Worm (Caenorhabditis elegans): ENCODE results near the gene C09E10.3.

C09E10.3 gene

ce11 chrX:949466-949865, 41.7 kb downstream of the C09E10.3 start (continued):
- TF ChIP-seq chd-7 (tag; optimal IDR thresholded peaks at IDR 0.05), result peak; percentile 59
- peak; percentile 17 for TF ChIP-seq efl-1 (GFP tag; optimal IDR thresholded peaks at IDR 0.05)
- TF ChIP-seq lin-40 (tag; optimal IDR thresholded peaks at IDR 0.05), result peak; percentile 90
- peak; percentile 63 for TF ChIP-seq B0035.1 (tag; optimal IDR thresholded peaks at IDR 0.05)
- TF ChIP-seq nhr-179 (tag; optimal IDR thresholded peaks at IDR 0.05), result no peak
- no peak for TF ChIP-seq aptf-3 (GFP tag; IDR thresholded peaks at IDR 0.05)
- no peak for TF ChIP-seq lag-1 (GFP tag; IDR thresholded peaks at IDR 0.05)
- TF ChIP-seq T07F8.4 (tag; optimal IDR thresholded peaks at IDR 0.05), result no peak
- no peak for TF ChIP-seq ceh-58 (GFP tag; IDR thresholded peaks at IDR 0.05)
- no peak for TF ChIP-seq lir-1 (GFP tag; conservative IDR thresholded peaks at IDR 0.05)
- TF ChIP-seq sdz-38 (tag; optimal IDR thresholded peaks at IDR 0.05), result no peak
- TF ChIP-seq bed-2 (GFP tag; IDR thresholded peaks at IDR 0.05), result 0 out of 2 replicates have a peak, but pooled peaks have one; percentile 42
- TF ChIP-seq snpc-3.4 (tag; optimal IDR thresholded peaks at IDR 0.05), result no peak
- peak; percentile 80 for TF ChIP-seq nfyb-1 (GFP tag; IDR thresholded peaks at IDR 0.05)
- TF ChIP-seq tlf-1 (GFP tag; optimal IDR thresholded peaks at IDR 0.05), result no peak
- TF ChIP-seq cebp-1 (GFP tag; IDR thresholded peaks at IDR 0.05), result 0 out of 2 replicates have a peak, but pooled peaks have one; percentile 21
- peak; percentile 84 for TF ChIP-seq cebp-1 (tag; optimal IDR thresholded peaks at IDR 0.05)
- peak; percentile 32 for TF ChIP-seq tbp1 (GFP tag; optimal IDR thresholded peaks at IDR 0.05)
- TF ChIP-seq zim-3 (tag; optimal IDR thresholded peaks at IDR 0.05), result no peak
- no peak for TF ChIP-seq unc-62 (GFP tag; optimal IDR thresholded peaks at IDR 0.05)
- TF ChIP-seq B0261.1 (tag; optimal IDR thresholded peaks at IDR 0.05), result no peak
- no peak for TF ChIP-seq attf-6 (GFP tag; IDR thresholded peaks at IDR 0.05)
- peak; percentile 71 for TF ChIP-seq madf-10 (tag; optimal IDR thresholded peaks at IDR 0.05)
- TF ChIP-seq ekl-4 (GFP tag; IDR thresholded peaks at IDR 0.05), result 0 out of 2 replicates have a peak, but pooled peaks have one; percentile 54
- TF ChIP-seq repo-1 (tag; optimal IDR thresholded peaks at IDR 0.05), result no peak
- peak; percentile 83 for TF ChIP-seq somi-1 (GFP tag; optimal IDR thresholded peaks at IDR 0.05)
- TF ChIP-seq tbx-9 (tag; optimal IDR thresholded peaks at IDR 0.05; ENCODE audit: borderline replicate concordance), result no peak
- TF ChIP-seq Y79H2A.3 (GFP tag; conservative IDR thresholded peaks at IDR 0.05), result no peak
- peak; percentile 97 for TF ChIP-seq zfh-2 (GFP tag; conservative IDR thresholded peaks at IDR 0.05)
- TF ChIP-seq Y95B8A.8 (GFP tag; IDR thresholded peaks at IDR 0.05), result 0 out of 2 replicates have a peak, but pooled peaks have one; percentile 27
- TF ChIP-seq B0336.3 (GFP tag; IDR thresholded peaks at IDR 0.05), result peak; percentile 60; the same call in 1 of the 2 replicates
- peak; percentile 4 for TF ChIP-seq F23B12.7 (tag; optimal IDR thresholded peaks at IDR 0.05; ENCODE audit: insufficient read depth)
- TF ChIP-seq nfya-2 (GFP tag; IDR thresholded peaks at IDR 0.05), result no peak
- no peak for TF ChIP-seq ztf-28 (GFP tag; IDR thresholded peaks at IDR 0.05)
- no peak for TF ChIP-seq hlh-12 (tag; optimal IDR thresholded peaks at IDR 0.05)
- TF ChIP-seq Y53G8AR.9 (GFP tag; conservative IDR thresholded peaks at IDR 0.05), result no peak
- TF ChIP-seq hrde-1 (tag; optimal IDR thresholded peaks at IDR 0.05; ENCODE audit: borderline replicate concordance), result no peak
- TF ChIP-seq rcor-1 (GFP tag; IDR thresholded peaks at IDR 0.05), result peak; percentile 68
- TF ChIP-seq K11D2.4 (GFP tag; IDR thresholded peaks at IDR 0.05), result peak; percentile 66; the same call in 1 of the 2 replicates
- TF ChIP-seq ceh-40 (GFP tag; IDR thresholded peaks at IDR 0.05), result no peak
- TF ChIP-seq lin-35 (GFP tag; optimal IDR thresholded peaks at IDR 0.05), result peak in 1 of 3 experiments; percentile 36
- TF ChIP-seq nfya-1 (tag; optimal IDR thresholded peaks at IDR 0.05; ENCODE audit: borderline replicate concordance, insufficient read depth), result no peak
- TF ChIP-seq ceh-27 (GFP tag; optimal IDR thresholded peaks at IDR 0.05), result peak; percentile 90
- peak; percentile 62 for TF ChIP-seq egrh-3 (GFP tag; IDR thresholded peaks at IDR 0.05)
- peak; percentile 49; the same call in 1 of the 2 replicates for TF ChIP-seq dox-1 (GFP tag; IDR thresholded peaks at IDR 0.05)
- peak; percentile 37 for TF ChIP-seq snpc-4 (GFP tag; optimal IDR thresholded peaks at IDR 0.05)
- peak in 3 of 4 experiments; percentile 27 to 67 (median 37) for TF ChIP-seq snpc-4 (tag; optimal IDR thresholded peaks at IDR 0.05)
- TF ChIP-seq athp-1 (tag; optimal IDR thresholded peaks at IDR 0.05), result peak; percentile 39
- TF ChIP-seq die-1 (tag; optimal IDR thresholded peaks at IDR 0.05), result peak; percentile 28

Measured in whole organism, young adult.